Fruit fly (Drosophila melanogaster) whole organism, embryonic: ENCODE results near the gene CG6656.

Experiments
- ATbp ChIP-seq: fragments of 200-800 bp; sonication (Bioruptor generic); optimal IDR thresholded peaks from 2 replicates; lab custom pipeline; 2017; ENCODE audit warnings: missing biosample characterization, mild to moderate bottlenecking, missing genetic modification characterization, missing genetic modification reagents
- Bgb ChIP-seq: fragments of 200-800 bp; sonication (Bioruptor generic); IDR thresholded peaks from 2 replicates; pipeline ENCODE4 v1.3.6; 2022; ENCODE audit warnings: missing biosample characterization, missing genetic modification characterization; ENCODE audit not compliant: partially characterized antibody
- CG10654 ChIP-seq: fragments of 200-800 bp; sonication (Bioruptor generic); optimal IDR thresholded peaks from 2 replicates; lab custom pipeline; 2016; ENCODE audit warnings: missing biosample characterization, missing genetic modification characterization
- CG11456 ChIP-seq: fragments of 200-800 bp; sonication (Bioruptor generic); IDR thresholded peaks from 3 replicates; pipeline ENCODE4 v1.3.6; 2022; ENCODE audit warnings: missing biosample characterization, missing genetic modification characterization
- CG13287 ChIP-seq: fragments of 200-800 bp; sonication (Bioruptor generic); IDR thresholded peaks from 2 replicates; pipeline ENCODE4 v1.3.6; 2022; ENCODE audit warnings: missing biosample characterization, missing genetic modification characterization; ENCODE audit not compliant: partially characterized antibody
- CG14050 ChIP-seq: fragments of 200-800 bp; sonication (Bioruptor generic); IDR thresholded peaks from 3 replicates; pipeline ENCODE4 v1.3.6; 2022; ENCODE audit warnings: missing biosample characterization, missing genetic modification characterization
- CG14965 ChIP-seq: fragments of 200-800 bp; sonication (Bioruptor generic); optimal IDR thresholded peaks from 2 replicates; lab custom pipeline; 2016; ENCODE audit warnings: missing biosample characterization, missing genetic modification characterization, borderline replicate concordance
- CG17802 ChIP-seq: fragments of 200-800 bp; sonication (Bioruptor generic); optimal IDR thresholded peaks from 2 replicates; lab custom pipeline; 2018; ENCODE audit warnings: missing biosample characterization, mild to moderate bottlenecking, missing genetic modification characterization, moderate library complexity
- CG1832 ChIP-seq: fragments of 200-800 bp; sonication (Bioruptor generic); optimal IDR thresholded peaks from 2 replicates; lab custom pipeline; 2017; ENCODE audit warnings: missing biosample characterization, mild to moderate bottlenecking, missing genetic modification characterization, inconsistent platforms
- CG18619 ChIP-seq: fragments of 200-800 bp; sonication (Bioruptor generic); optimal IDR thresholded peaks from 3 replicates; lab custom pipeline; 2017; ENCODE audit warnings: missing biosample characterization, mild to moderate bottlenecking, missing genetic modification characterization
- CG2120 ChIP-seq: fragments of 200-800 bp; sonication (Bioruptor generic); optimal IDR thresholded peaks from 3 replicates; lab custom pipeline; 2016; ENCODE audit warnings: missing biosample characterization, missing genetic modification characterization
- CG2678 ChIP-seq: fragments of 200-800 bp; sonication (Bioruptor generic); optimal IDR thresholded peaks from 3 replicates; lab custom pipeline; 2019; ENCODE audit warnings: missing biosample characterization, mild to moderate bottlenecking, missing genetic modification characterization, moderate library complexity
- CG32772 ChIP-seq: fragments of 200-800 bp; sonication (Bioruptor generic); IDR thresholded peaks from 2 replicates; pipeline ENCODE4 v1.3.6; 2022; ENCODE audit warnings: missing biosample characterization, missing genetic modification characterization
- CG34224 ChIP-seq: fragments of 200-800 bp; sonication (Bioruptor generic); IDR thresholded peaks from 3 replicates; pipeline ENCODE4 v1.3.6; 2022; ENCODE audit warnings: missing biosample characterization, missing genetic modification characterization; ENCODE audit not compliant: partially characterized antibody
- CG34376 ChIP-seq: fragments of 200-800 bp; sonication (Bioruptor generic); optimal IDR thresholded peaks from 2 replicates; lab custom pipeline; 2018; ENCODE audit warnings: missing biosample characterization, mild to moderate bottlenecking, missing genetic modification characterization
- CG7745 ChIP-seq: fragments of 200-800 bp; sonication (Bioruptor generic); optimal IDR thresholded peaks from 2 replicates; lab custom pipeline; 2018; ENCODE audit warnings: missing biosample characterization, mild to moderate bottlenecking, missing genetic modification characterization, moderate library complexity
- CG9609 ChIP-seq: fragments of 200-800 bp; sonication (Bioruptor generic); optimal IDR thresholded peaks from 3 replicates; lab custom pipeline; 2016; ENCODE audit warnings: missing biosample characterization, missing genetic modification characterization
- Chrac-16 ChIP-seq: fragments of 200-800 bp; sonication (Bioruptor generic); optimal IDR thresholded peaks from 3 replicates; lab custom pipeline; 2016; ENCODE audit warnings: missing biosample characterization, missing genetic modification characterization
- CoRest ChIP-seq: fragments of 200-800 bp; sonication (Bioruptor generic); optimal IDR thresholded peaks from 3 replicates; lab custom pipeline; 2018; ENCODE audit warnings: missing biosample characterization, mild to moderate bottlenecking, missing genetic modification characterization, moderate library complexity
- CrebB ChIP-seq: fragments of 200-800 bp; sonication (Bioruptor generic); optimal IDR thresholded peaks from 3 replicates; lab custom pipeline; 2018; ENCODE audit warnings: missing biosample characterization, mild to moderate bottlenecking, missing genetic modification characterization
- Deaf1 ChIP-seq: fragments of 200-800 bp; optimal IDR thresholded peaks from 3 replicates; lab custom pipeline; 2019; ENCODE audit warnings: missing biosample characterization, mild to moderate bottlenecking, missing genetic modification characterization, moderate library complexity
- Lpt ChIP-seq: fragments of >200 bp; optimal IDR thresholded peaks from 2 replicates; lab custom pipeline; 2018; ENCODE audit warnings: missing biosample characterization, missing genetic modification characterization
- MTF-1 ChIP-seq: fragments of 200-800 bp; sonication (Bioruptor generic); optimal IDR thresholded peaks from 2 replicates; lab custom pipeline; 2018; ENCODE audit warnings: missing biosample characterization, mild to moderate bottlenecking, missing genetic modification characterization, borderline replicate concordance
- Med ChIP-seq: fragments of 200-800 bp; sonication (Bioruptor generic); peaks from one replicate; lab custom pipeline; 2016; ENCODE audit warnings: missing biosample characterization, missing genetic modification characterization, mild to moderate bottlenecking, inconsistent platforms, moderate library complexity
- Rx ChIP-seq: fragments of 200-800 bp; sonication (Bioruptor generic); IDR thresholded peaks from 2 replicates; pipeline ENCODE4 v1.3.6; 2022; ENCODE audit warnings: missing biosample characterization, missing genetic modification characterization
- aop ChIP-seq: fragments of 200-800 bp; sonication (Bioruptor generic); IDR thresholded peaks from 2 replicates; pipeline ENCODE4 v1.3.6; 2022; ENCODE audit warnings: missing biosample characterization, missing genetic modification characterization
- br ChIP-seq: fragments of >200 bp; optimal IDR thresholded peaks from 2 replicates; lab custom pipeline; 2017
- cas ChIP-seq: fragments of 200-800 bp; sonication (Bioruptor generic); IDR thresholded peaks from 2 replicates; pipeline ENCODE4 v1.3.6; 2022; ENCODE audit warnings: missing biosample characterization, missing genetic modification characterization
- crc ChIP-seq: fragments of 200-800 bp; sonication (Bioruptor generic); optimal IDR thresholded peaks from 2 replicates; lab custom pipeline; 2016; ENCODE audit warnings: missing biosample characterization, missing genetic modification characterization
- fd3F ChIP-seq: fragments of 200-800 bp; sonication (Bioruptor generic); optimal IDR thresholded peaks from 2 replicates; lab custom pipeline; 2018; ENCODE audit warnings: missing biosample characterization, mild to moderate bottlenecking, missing genetic modification characterization, moderate library complexity
- ftz-f1 ChIP-seq: fragments of 200-800 bp; sonication (Bioruptor generic); optimal IDR thresholded peaks from 2 replicates; lab custom pipeline; 2016; ENCODE audit warnings: missing biosample characterization, missing genetic modification characterization
- grn ChIP-seq: fragments of 200-800 bp; sonication (Bioruptor generic); optimal IDR thresholded peaks from 3 replicates; lab custom pipeline; 2017; ENCODE audit warnings: missing biosample characterization, missing genetic modification characterization
- hbn ChIP-seq: fragments of 200-800 bp; sonication (Bioruptor generic); IDR thresholded peaks from 2 replicates; pipeline ENCODE4 v1.3.6; 2022; ENCODE audit warnings: missing biosample characterization, missing genetic modification characterization; ENCODE audit not compliant: partially characterized antibody
- hth ChIP-seq: fragments of >200 bp; optimal IDR thresholded peaks from 2 replicates; lab custom pipeline; 2017; ENCODE audit warnings: inconsistent platforms
- insv ChIP-seq, 2 experiments: fragments of 200-800 bp; sonication (Bioruptor generic); optimal IDR thresholded peaks; 3 replicates each; lab custom pipeline; 2016 to 2018; ENCODE audit warnings: missing biosample characterization in 2 of 2, missing genetic modification characterization in 2 of 2
- knrl ChIP-seq: fragments of 200-800 bp; sonication (Bioruptor generic); IDR thresholded peaks from 3 replicates; pipeline ENCODE4 v1.3.6; 2022; ENCODE audit warnings: missing biosample characterization, missing genetic modification characterization; ENCODE audit not compliant: partially characterized antibody
- lilli ChIP-seq: fragments of 200-800 bp; sonication (Bioruptor generic); optimal IDR thresholded peaks from 3 replicates; lab custom pipeline; 2016; ENCODE audit warnings: missing biosample characterization, missing genetic modification characterization
- pnt ChIP-seq: fragments of 200-800 bp; sonication (Bioruptor generic); optimal IDR thresholded peaks from 3 replicates; lab custom pipeline; 2016; ENCODE audit warnings: missing biosample characterization, missing genetic modification characterization
- pros ChIP-seq: fragments of 200-800 bp; sonication (Bioruptor generic); optimal IDR thresholded peaks from 3 replicates; lab custom pipeline; 2019; ENCODE audit warnings: missing biosample characterization, mild to moderate bottlenecking, missing genetic modification characterization, moderate library complexity
- run ChIP-seq: fragments of 200-800 bp; sonication (Bioruptor generic); optimal IDR thresholded peaks from 3 replicates; lab custom pipeline; 2018; ENCODE audit warnings: missing biosample characterization, mild to moderate bottlenecking, missing genetic modification characterization
- sens-2 ChIP-seq: fragments of 200-800 bp; sonication (Bioruptor generic); IDR thresholded peaks from 2 replicates; pipeline ENCODE4 v1.3.6; 2022; ENCODE audit warnings: missing biosample characterization, missing genetic modification characterization
- sim ChIP-seq: fragments of 200-800 bp; sonication (Bioruptor generic); IDR thresholded peaks from 2 replicates; pipeline ENCODE4 v1.3.6; 2022; ENCODE audit warnings: missing biosample characterization, missing genetic modification characterization
- vnd ChIP-seq: fragments of 200-800 bp; sonication (Bioruptor generic); IDR thresholded peaks from 3 replicates; pipeline ENCODE4 v1.3.6; 2022; ENCODE audit warnings: missing biosample characterization, missing genetic modification characterization; ENCODE audit not compliant: partially characterized antibody
- zen2 ChIP-seq: fragments of 200-800 bp; sonication (Bioruptor generic); IDR thresholded peaks from 3 replicates; pipeline ENCODE4 v1.3.6; 2022; ENCODE audit warnings: missing biosample characterization, missing genetic modification characterization; ENCODE audit not compliant: partially characterized antibody
- zfh1 ChIP-seq: fragments of 200-800 bp; sonication (Bioruptor generic); IDR thresholded peaks from 3 replicates; pipeline ENCODE4 v1.3.6; 2022; ENCODE audit warnings: missing biosample characterization, missing genetic modification characterization

CG6656 gene

DNA sequence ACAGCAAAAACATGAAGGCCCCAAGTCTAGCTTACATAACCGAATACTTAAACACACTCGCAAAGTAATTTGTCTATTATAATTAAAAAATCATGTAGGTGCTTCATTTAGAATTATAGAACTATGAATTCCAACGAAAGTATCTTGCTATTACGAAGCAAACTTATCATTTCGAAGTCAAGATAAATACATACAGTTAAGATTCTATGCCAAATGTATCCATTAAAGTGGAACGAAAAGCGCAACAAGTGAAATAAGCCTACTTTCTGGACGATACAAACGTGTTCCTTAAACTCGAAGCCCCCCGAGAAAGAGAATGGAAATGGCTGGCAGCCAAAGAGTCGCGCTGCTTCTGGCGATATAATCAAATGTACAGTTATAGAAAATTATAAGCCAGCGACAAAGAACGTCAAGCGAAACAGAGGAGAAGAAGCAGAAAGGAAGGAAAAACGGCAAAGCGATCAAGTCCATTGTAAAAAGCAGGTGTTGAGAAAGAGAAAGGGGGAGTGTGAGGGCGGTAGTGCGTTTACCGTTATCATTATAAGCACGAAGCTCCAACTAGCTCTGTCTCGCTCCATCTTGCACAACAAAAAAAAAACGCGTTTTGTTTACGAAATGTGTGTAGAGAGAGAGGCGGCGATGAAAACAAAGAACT, 22.4 kb upstream of the CG6656 start (continued):
- no peak for TF ChIP-seq hbn (GFP tag; lab: Robert Waterston, UW)
- TF ChIP-seq knrl (GFP tag; lab: Robert Waterston, UW), result no peak
- TF ChIP-seq CG14965 (GFP tag; lab: Kevin White, UChicago), result no peak
- TF ChIP-seq fd3F (GFP tag; lab: Kevin White, UChicago), result peak; percentile 31
- TF ChIP-seq CG11456, result no peak
- TF ChIP-seq pnt, result no peak
- TF ChIP-seq crc (GFP tag; lab: Kevin White, UChicago), result no peak
- no peak for TF ChIP-seq CG10654 (GFP tag; lab: Kevin White, UChicago)
- TF ChIP-seq Bgb (GFP tag; lab: Robert Waterston, UW), result 0 out of 2 replicates have a peak, but pooled peaks have one; percentile 21
- peak; percentile 20 for TF ChIP-seq CG18619 (GFP tag; lab: Kevin White, UChicago)
- no peak for TF ChIP-seq hth (lab: Kevin White, UChicago)
- no peak for TF ChIP-seq CG9609 (GFP tag; lab: Kevin White, UChicago)
- no peak for TF ChIP-seq CG1832

DNA sequence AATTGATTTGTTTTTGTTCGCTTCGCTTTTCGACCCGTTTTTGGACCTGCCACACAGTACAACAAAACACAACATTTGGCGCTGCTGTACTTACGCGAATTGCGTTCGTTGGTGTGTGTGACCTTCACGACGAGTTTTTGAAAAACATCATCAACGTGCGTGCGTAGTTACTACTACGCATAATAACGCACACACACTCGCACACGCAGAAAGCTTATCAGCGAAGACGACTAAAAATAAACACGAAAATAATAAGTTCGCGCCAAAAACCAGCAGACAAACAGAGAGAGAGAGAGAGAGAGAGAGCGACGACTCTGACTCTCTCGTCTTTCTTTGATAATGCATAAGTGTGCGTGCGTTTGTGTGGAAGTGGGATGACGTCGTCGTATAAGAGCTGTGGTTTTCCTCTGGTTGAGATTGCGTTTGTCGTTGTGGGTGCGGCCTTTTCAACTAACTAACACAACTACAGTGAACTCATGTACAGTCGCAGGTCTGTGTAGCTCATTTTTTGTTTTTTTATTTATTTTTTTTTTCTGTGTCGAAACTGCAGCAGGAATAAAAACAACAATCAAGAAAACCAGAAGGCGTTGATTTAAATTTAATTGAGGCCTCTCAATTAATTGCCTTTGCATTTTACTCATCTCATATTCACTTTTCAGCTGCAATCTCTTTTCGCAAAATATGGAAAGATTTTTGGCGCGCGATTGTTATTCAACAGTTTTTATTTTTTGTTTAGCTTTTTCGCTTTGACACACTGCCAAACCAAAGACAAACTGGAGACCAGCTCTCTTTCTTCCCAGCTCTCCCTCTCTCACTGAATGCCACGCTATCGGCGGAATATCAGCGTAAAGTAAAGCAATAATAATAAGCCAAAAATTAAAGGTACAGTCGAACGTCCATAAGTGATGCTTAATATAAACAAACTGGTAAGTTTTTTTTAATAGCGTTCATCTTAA, 21.2 kb upstream of the CG6656 start:
- TF ChIP-seq Lpt (GFP tag; lab: Kevin White, UChicago), result peak; percentile 67
- TF ChIP-seq insv (GFP tag; optimal IDR thresholded peaks at IDR 0.05; lab: Kevin White, UChicago), result peak in 1 of 2 experiments; percentile 60
- TF ChIP-seq sens-2, result 0 out of 2 replicates have a peak, but pooled peaks have one; percentile 56
- no peak for TF ChIP-seq br (lab: Kevin White, UChicago)
- peak; percentile 3 for TF ChIP-seq CG34376 (GFP tag; lab: Kevin White, UChicago)
- peak; percentile 26; the same call in 1 of the 3 replicates for TF ChIP-seq vnd
- peak; percentile 50 for TF ChIP-seq ATbp (GFP tag; lab: Kevin White, UChicago)
- peak; percentile 55 for TF ChIP-seq Deaf1
- TF ChIP-seq ftz-f1 (GFP tag; lab: Kevin White, UChicago), result peak; percentile 96
- peak; percentile 18 for TF ChIP-seq CG2120 (GFP tag; lab: Kevin White, UChicago)
- peak; percentile 54 for TF ChIP-seq grn (GFP tag; lab: Kevin White, UChicago)
- TF ChIP-seq CrebB (tag; lab: Kevin White, UChicago), result peak; percentile 24
- peak; percentile 15 for TF ChIP-seq MTF-1 (GFP tag; lab: Kevin White, UChicago)
- TF ChIP-seq aop (GFP tag; lab: Robert Waterston, UW), result no peak
- no peak for TF ChIP-seq cas (GFP tag; lab: Robert Waterston, UW)
- TF ChIP-seq lilli (GFP tag; lab: Kevin White, UChicago), result no peak
- peak; percentile 1 for TF ChIP-seq Chrac-16 (GFP tag; lab: Kevin White, UChicago)
- peak; percentile 73; the same call in 1 of the 3 replicates for TF ChIP-seq zen2 (GFP tag; lab: Robert Waterston, UW)
- peak; percentile 68 for TF ChIP-seq Med
- TF ChIP-seq CG13287 (GFP tag; lab: Robert Waterston, UW), result peak; percentile 49
- TF ChIP-seq CG2678 (tag; lab: Kevin White, UChicago), result peak; percentile 6
- TF ChIP-seq CG17802 (tag; lab: Kevin White, UChicago), result peak; percentile 30
- TF ChIP-seq sim (GFP tag; lab: Robert Waterston, UW), result no peak; the same call in 1 of the 2 replicates
- TF ChIP-seq CG14965 (GFP tag; lab: Kevin White, UChicago), result peak; percentile 1
- TF ChIP-seq CG14050 (GFP tag; lab: Robert Waterston, UW), result no peak
- TF ChIP-seq CG32772 (GFP tag; lab: Robert Waterston, UW), result peak; percentile 61
- peak; percentile 9 for TF ChIP-seq CG7745 (tag; lab: Kevin White, UChicago)
- TF ChIP-seq CoRest (tag; lab: Kevin White, UChicago), result no peak
- 0 out of 3 replicates have a peak, but pooled peaks have one; percentile 4 for TF ChIP-seq zfh1 (GFP tag; lab: Robert Waterston, UW)
- peak; percentile 78 for TF ChIP-seq pros (GFP tag; lab: Kevin White, UChicago)
- no peak for TF ChIP-seq Rx (GFP tag; lab: Robert Waterston, UW)
- TF ChIP-seq run, result peak; percentile 8
- TF ChIP-seq CG34224 (GFP tag; lab: Robert Waterston, UW), result peak; percentile 55; the same call in 1 of the 3 replicates
